Worm (Caenorhabditis elegans): Measurements from ENCODE around the gene molo-1.

DNA sequence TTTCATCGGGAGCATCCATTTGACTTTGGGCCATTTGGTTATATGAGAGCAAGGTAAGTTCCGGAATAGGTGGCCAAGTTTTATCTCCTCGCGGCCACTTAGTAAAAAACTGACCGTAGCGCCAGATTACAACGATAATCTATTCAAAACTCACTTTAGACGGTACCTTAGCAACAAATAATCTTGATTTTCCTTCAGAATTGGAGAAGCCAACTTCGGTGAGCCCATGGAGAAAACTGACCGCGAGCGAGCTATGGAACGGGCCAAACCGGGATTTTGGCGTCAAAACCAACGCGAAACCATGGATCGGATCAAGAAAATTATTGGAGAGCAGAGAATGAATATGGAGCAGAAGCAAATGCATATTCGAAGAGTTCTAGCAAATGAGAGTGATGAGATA is 11.9 kb downstream of the molo-1 start:
- TF ChIP-seq him-1 (tag; optimal IDR thresholded peaks at IDR 0.05) (no peak), W03F9.2 (tag; optimal IDR thresholded peaks at IDR 0.05) (no peak), dao-5 (tag; optimal IDR thresholded peaks at IDR 0.05) (no peak)

Data from whole organism, L4/young adult.